Fruit fly (Drosophila melanogaster) whole organism: ENCODE measurements around the gene CG31161.

Source experiments
- EcR ChIP-seq, 2 experiments: fragments of >200 bp; optimal IDR thresholded peaks; 2 replicates each; lab custom pipeline; 2017; ENCODE audit warnings: missing biosample characterization in 2 of 2, missing genetic modification characterization in 2 of 2, missing genetic modification reagents in 2 of 2
- pan ChIP-seq: fragments of >200 bp; optimal IDR thresholded peaks from 2 replicates; lab custom pipeline; 2017
- usp ChIP-seq: fragments of >200 bp; optimal IDR thresholded peaks from 2 replicates; lab custom pipeline; 2017; ENCODE audit warnings: missing biosample characterization, missing genetic modification characterization, mixed read lengths

DNA sequence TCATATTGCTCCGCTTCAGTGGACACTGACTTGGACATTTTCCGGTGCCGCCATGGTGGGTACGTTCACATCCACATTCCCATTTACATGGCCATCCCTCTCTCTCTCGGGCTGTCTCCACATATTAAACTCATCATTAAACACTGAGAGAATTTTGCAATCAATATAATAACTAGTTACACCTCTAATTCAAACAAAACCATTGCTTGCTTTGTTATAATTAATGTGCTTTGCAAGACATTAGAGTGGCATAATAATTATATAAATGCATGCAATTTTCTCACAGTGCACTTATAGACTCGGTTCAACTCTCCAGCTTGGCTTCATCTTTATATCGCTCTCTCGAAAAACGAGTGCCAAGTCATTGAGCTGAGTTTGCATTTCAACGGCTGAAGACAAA, 8.4 kb downstream of the CG31161 start:
- TF ChIP-seq usp (no peak), pan (lab: Kevin White, UChicago) (no peak), EcR (GFP tag; optimal IDR thresholded peaks at IDR 0.05; lab: Kevin White, UChicago) (no peak)
